Fruit fly (Drosophila melanogaster) whole organism, embryonic: ENCODE measurements around the gene CG7506.

Experiments
- CG4424 ChIP-seq: fragments of 200-800 bp; sonication (Bioruptor generic); optimal IDR thresholded peaks from 3 replicates; lab custom pipeline; 2016; ENCODE audit warnings: missing biosample characterization, missing genetic modification characterization
- fd3F ChIP-seq: fragments of 200-800 bp; sonication (Bioruptor generic); optimal IDR thresholded peaks from 2 replicates; lab custom pipeline; 2018; ENCODE audit warnings: missing biosample characterization, mild to moderate bottlenecking, missing genetic modification characterization, moderate library complexity
- her ChIP-seq: fragments of 200-800 bp; sonication (Bioruptor generic); optimal IDR thresholded peaks from 2 replicates; lab custom pipeline; 2016; ENCODE audit warnings: missing biosample characterization, missing genetic modification characterization
- kay ChIP-seq: fragments of 200-800 bp; sonication (Bioruptor generic); optimal IDR thresholded peaks from 2 replicates; lab custom pipeline; 2016; ENCODE audit warnings: missing biosample characterization, missing genetic modification characterization
- ken ChIP-seq: fragments of 200-800 bp; sonication (Bioruptor generic); IDR thresholded peaks from 3 replicates; pipeline ENCODE4 v1.3.6; 2022; ENCODE audit warnings: missing biosample characterization, missing genetic modification characterization
- tll ChIP-seq, 2 experiments: fragments of 200-800 bp in 1 of 2; fragments of >200 bp in 1 of 2; sonication (Bioruptor generic) in 1 of 2; optimal IDR thresholded peaks; 2 replicates each; lab custom pipeline; 2017 to 2019; ENCODE audit warnings: missing biosample characterization in 2 of 2, missing genetic modification characterization in 2 of 2, mild to moderate bottlenecking in 1 of 2, moderate library complexity in 1 of 2

DNA sequence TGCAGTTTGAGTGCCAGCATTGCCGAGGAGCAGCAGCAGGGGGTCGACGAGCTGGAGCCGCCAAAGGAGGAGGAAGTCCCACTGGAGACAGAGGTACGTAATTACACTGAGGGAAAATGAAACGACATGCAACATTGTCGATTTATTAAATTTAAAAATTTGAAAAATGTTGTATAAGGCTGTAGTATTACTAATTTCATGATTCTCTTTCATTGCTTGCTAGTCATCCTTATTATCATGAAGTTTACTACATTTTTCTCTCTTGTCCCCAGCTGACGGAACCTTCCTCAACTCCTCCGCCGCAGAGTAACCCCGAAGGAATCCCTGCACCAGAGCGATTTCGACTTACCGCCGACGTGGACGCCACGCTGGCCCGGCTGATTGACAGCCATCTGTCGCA, 38.1 kb downstream of the CG7506 start:
- no peak for TF ChIP-seq kay
- no peak for TF ChIP-seq CG4424 (GFP tag; lab: Kevin White, UChicago)
- no peak for TF ChIP-seq fd3F (GFP tag; lab: Kevin White, UChicago)
- TF ChIP-seq ken (GFP tag; lab: Robert Waterston, UW): no peak
- no peak for TF ChIP-seq tll (GFP tag; optimal IDR thresholded peaks at IDR 0.05; lab: Kevin White, UChicago)
- TF ChIP-seq her: no peak
